Fruit fly (Drosophila melanogaster) whole organism: Measurements from ENCODE around the gene CG10918.

ENCODE experiments used
- CG8478 ChIP-seq: fragments of >200 bp; optimal IDR thresholded peaks from 2 replicates; lab custom pipeline; 2018; ENCODE audit warnings: inconsistent platforms
- Dll ChIP-seq: fragments of >200 bp; optimal IDR thresholded peaks from 2 replicates; lab custom pipeline; 2017
- EcR ChIP-seq, 2 experiments: fragments of >200 bp; optimal IDR thresholded peaks; 2 replicates each; lab custom pipeline; 2017; ENCODE audit warnings: missing biosample characterization in 2 of 2, missing genetic modification characterization in 2 of 2, missing genetic modification reagents in 2 of 2
- pan ChIP-seq: fragments of >200 bp; optimal IDR thresholded peaks from 2 replicates; lab custom pipeline; 2017
- psq ChIP-seq: fragments of >200 bp; optimal IDR thresholded peaks from 2 replicates; lab custom pipeline; 2017
- usp ChIP-seq: fragments of >200 bp; optimal IDR thresholded peaks from 2 replicates; lab custom pipeline; 2017; ENCODE audit warnings: missing biosample characterization, missing genetic modification characterization, mixed read lengths

CG10918 gene

dm6 chrX:21429156-21429555 is at the start of gene CG10918:
TSS of gene CG10918 (minus strand) at chrX:21429256.
- TF ChIP-seq pan (lab: Kevin White, UChicago) (no peak), psq (lab: Kevin White, UChicago) (no peak)

dm6 chrX:21478845-21479244 is 49.8 kb upstream of the CG10918 start, which contains the start of gene Ir20a:
TSS of gene Ir20a (minus strand) at chrX:21478945.
- TF ChIP-seq usp (GFP tag; lab: Kevin White, UChicago) (no peak), EcR (GFP tag; optimal IDR thresholded peaks at IDR 0.05; lab: Kevin White, UChicago) (no peak), CG8478 (no peak), psq (lab: Kevin White, UChicago) (no peak), Dll (no peak), pan (lab: Kevin White, UChicago) (no peak)

- no peak for TF ChIP-seq usp (GFP tag; lab: Kevin White, UChicago)
- no peak for TF ChIP-seq EcR (GFP tag; optimal IDR thresholded peaks at IDR 0.05; lab: Kevin White, UChicago)
- no peak for TF ChIP-seq pan (lab: Kevin White, UChicago)
- no peak for TF ChIP-seq Dll
- no peak for TF ChIP-seq CG8478
- no peak for TF ChIP-seq psq (lab: Kevin White, UChicago)
Measured at dm6 chrX:21457632-21458031, 28.6 kb upstream of the CG10918 start, which contains the start of gene DIP-beta. TSS of gene DIP-beta (minus strand) at chrX:21457738.

dm6 chrX:21440687-21441086 is 11.6 kb upstream of the CG10918 start:
- no peak for TF ChIP-seq EcR (GFP tag; optimal IDR thresholded peaks at IDR 0.05; lab: Kevin White, UChicago)
- no peak for TF ChIP-seq pan (lab: Kevin White, UChicago)
- no peak for TF ChIP-seq CG8478
- no peak for TF ChIP-seq usp (GFP tag; lab: Kevin White, UChicago)
- TF ChIP-seq Dll = no peak
- no peak for TF ChIP-seq psq (lab: Kevin White, UChicago)

- TF ChIP-seq CG8478 = no peak
- no peak for TF ChIP-seq EcR (GFP tag; optimal IDR thresholded peaks at IDR 0.05; lab: Kevin White, UChicago)
- TF ChIP-seq Dll = no peak
- TF ChIP-seq psq (lab: Kevin White, UChicago) = no peak
- no peak for TF ChIP-seq pan (lab: Kevin White, UChicago)
- no peak for TF ChIP-seq usp (GFP tag; lab: Kevin White, UChicago)
Measured at dm6 chrX:21402672-21403071, 26.4 kb downstream of the CG10918 start, which contains the start of gene whe. TSS of gene whe (minus strand) at chrX:21402772.

- TF ChIP-seq Dll = no peak
- no peak for TF ChIP-seq CG8478
- TF ChIP-seq psq (lab: Kevin White, UChicago) = no peak
- TF ChIP-seq EcR (GFP tag; optimal IDR thresholded peaks at IDR 0.05; lab: Kevin White, UChicago) = no peak
- no peak for TF ChIP-seq usp (GFP tag; lab: Kevin White, UChicago)
- TF ChIP-seq pan (lab: Kevin White, UChicago) = no peak
Measured at dm6 chrX:21396860-21397459, 32.1 kb downstream of the CG10918 start, which contains the start of gene lcs. TSS of gene lcs (minus strand) at chrX:21397316.

dm6 chrX:21388734-21389133 is 40.3 kb downstream of the CG10918 start, which contains the start of gene mst:
TSS of gene mst (plus strand) at chrX:21388977.
- TF ChIP-seq usp (GFP tag; lab: Kevin White, UChicago) (no peak), Dll (no peak), CG8478 (no peak), EcR (GFP tag; optimal IDR thresholded peaks at IDR 0.05; lab: Kevin White, UChicago) (no peak), pan (lab: Kevin White, UChicago) (no peak), psq (lab: Kevin White, UChicago) (no peak)

- TF ChIP-seq pan (lab: Kevin White, UChicago) = no peak
Measured at dm6 chrX:21387695-21388094, 41.4 kb downstream of the CG10918 start, which contains the start of gene Ddx56. TSS of gene Ddx56 (minus strand) at chrX:21387946.
